Fruit fly (Drosophila melanogaster) whole organism: ENCODE data around the gene CG5292.

Experiments used
- CG8478 ChIP-seq: fragments of >200 bp; optimal IDR thresholded peaks from 2 replicates; lab custom pipeline; 2018; ENCODE audit warnings: inconsistent platforms
- Dll ChIP-seq: fragments of >200 bp; optimal IDR thresholded peaks from 2 replicates; lab custom pipeline; 2017
- EcR ChIP-seq, 2 experiments: fragments of >200 bp; optimal IDR thresholded peaks; 2 replicates each; lab custom pipeline; 2017; ENCODE audit warnings: missing biosample characterization in 2 of 2, missing genetic modification characterization in 2 of 2, missing genetic modification reagents in 2 of 2
- pan ChIP-seq: fragments of >200 bp; optimal IDR thresholded peaks from 2 replicates; lab custom pipeline; 2017
- psq ChIP-seq: fragments of >200 bp; optimal IDR thresholded peaks from 2 replicates; lab custom pipeline; 2017
- usp ChIP-seq: fragments of >200 bp; optimal IDR thresholded peaks from 2 replicates; lab custom pipeline; 2017; ENCODE audit warnings: missing biosample characterization, missing genetic modification characterization, mixed read lengths

DNA sequence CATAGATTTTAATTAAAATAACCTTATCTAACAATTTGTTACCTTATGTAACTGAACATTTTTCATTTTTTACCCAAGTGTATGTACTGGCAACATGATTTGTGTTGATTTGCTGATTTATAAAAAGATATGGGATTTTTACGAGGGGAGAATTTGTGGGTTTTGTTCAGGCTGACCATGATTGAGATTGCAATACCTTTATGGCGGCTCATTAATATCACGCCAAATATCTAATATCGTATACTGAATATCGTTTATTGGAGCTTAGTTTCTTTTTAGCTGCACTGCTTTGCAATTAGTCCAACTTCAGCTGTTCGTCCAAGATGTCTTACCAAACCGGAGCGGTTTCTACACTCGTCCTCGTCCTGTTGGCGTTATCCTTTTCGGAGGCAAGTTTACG lies 17.8 kb upstream of the CG5292 start, which contains the start of gene CG31267:
- TF ChIP-seq psq (no peak), usp (no peak), Dll (lab: Kevin White, UChicago) (no peak), CG8478 (lab: Kevin White, UChicago) (no peak), pan (lab: Kevin White, UChicago) (no peak), EcR (GFP tag; optimal IDR thresholded peaks at IDR 0.05; lab: Kevin White, UChicago) (no peak)
